Worm (Caenorhabditis elegans) whole organism, L4/young adult: ENCODE data around the gene unc-10.

ENCODE experiments used
- W03F9.2 ChIP-seq: fragments of 150-350 bp; optimal IDR thresholded peaks from 2 replicates; lab custom pipeline; 2014; ENCODE audit warnings: missing biosample characterization, missing genetic modification characterization
- dao-5 ChIP-seq: sonication (generic microtip); optimal IDR thresholded peaks from 2 replicates; lab custom pipeline; 2016; ENCODE audit warnings: missing genotype, missing genetic modification characterization, moderate library complexity, missing compliant biosample characterization
- him-1 ChIP-seq: sonication (generic microtip); optimal IDR thresholded peaks from 2 replicates; lab custom pipeline; 2016; ENCODE audit warnings: missing genotype, missing genetic modification reagents, missing genetic modification characterization, missing compliant biosample characterization

ce11 chrX:7271968-7272367 is 8.2 kb downstream of the unc-10 start, which contains the start of gene F46H5.11:
- TF ChIP-seq dao-5 (no peak), him-1 (tag; lab: Kevin White, UChicago) (no peak), W03F9.2 (no peak)
